Worm (Caenorhabditis elegans): ENCODE data around the gene srh-10.

The srh-10 gene

ce11 chrV:6053188-6053687 lies 13.7 kb downstream of the srh-10 start, which contains the start of gene seip-1 (continued):
- TF ChIP-seq ceh-28 (tag; optimal IDR thresholded peaks at IDR 0.05): peak; percentile 23

- no peak for TF ChIP-seq unc-39 (tag; optimal IDR thresholded peaks at IDR 0.05)
Observed at ce11 chrV:6051159-6051558, 15.8 kb downstream of the srh-10 start, which contains the start of gene jamp-1. Gene jamp-1, minus strand, starts transcription at chrV:6051259.

- no peak for TF ChIP-seq ztf-11 (tag; optimal IDR thresholded peaks at IDR 0.05)
- no peak for TF ChIP-seq pqm-1 (tag; optimal IDR thresholded peaks at IDR 0.05)
- no peak for TF ChIP-seq snpc-4 (tag; optimal IDR thresholded peaks at IDR 0.05)
- no peak for TF ChIP-seq ceh-82 (tag; optimal IDR thresholded peaks at IDR 0.05)
- TF ChIP-seq nhr-77 (tag; optimal IDR thresholded peaks at IDR 0.05): no peak
- TF ChIP-seq mml-1 (tag; optimal IDR thresholded peaks at IDR 0.05): no peak
- no peak for TF ChIP-seq fkh-10 (GFP tag; optimal IDR thresholded peaks at IDR 0.05)
- no peak for TF ChIP-seq mdl-1 (tag; optimal IDR thresholded peaks at IDR 0.05)
- no peak for TF ChIP-seq nfya-1 (tag; optimal IDR thresholded peaks at IDR 0.05; ENCODE audit: insufficient read depth)
- TF ChIP-seq unc-62 (GFP tag; optimal IDR thresholded peaks at IDR 0.05): no peak
Observed at ce11 chrV:6047818-6048217, 19.1 kb downstream of the srh-10 start, which contains the start of gene pgap-3. Gene pgap-3, minus strand, starts transcription at chrV:6047918.

- TF ChIP-seq egl-27 (tag; optimal IDR thresholded peaks at IDR 0.05) (no peak), ZK546.5 (tag; optimal IDR thresholded peaks at IDR 0.05) (no peak), tbx-2 (tag; optimal IDR thresholded peaks at IDR 0.05) (no peak), egl-5 (tag; optimal IDR thresholded peaks at IDR 0.05) (no peak), fkh-10 (GFP tag; optimal IDR thresholded peaks at IDR 0.05) (no peak), ceh-16 (tag; optimal IDR thresholded peaks at IDR 0.05) (no peak), pha-4 (tag; optimal IDR thresholded peaks at IDR 0.05) (peak; percentile 26)
Observed at ce11 chrV:6044853-6045594, 21.9 kb downstream of the srh-10 start, which contains the start of gene R01B10.3. Gene R01B10.3, minus strand, starts transcription at chrV:6045129.

- TF ChIP-seq jun-1 (tag; optimal IDR thresholded peaks at IDR 0.05) (no peak), elt-2 (tag; optimal IDR thresholded peaks at IDR 0.05) (peak; percentile 38), ceh-9 (tag; optimal IDR thresholded peaks at IDR 0.05) (no peak), aly-2 (tag; optimal IDR thresholded peaks at IDR 0.05) (no peak), egl-27 (tag; optimal IDR thresholded peaks at IDR 0.05) (no peak), ztf-11 (tag; optimal IDR thresholded peaks at IDR 0.05) (no peak)
Observed at ce11 chrV:6044448-6044847, 22.5 kb downstream of the srh-10 start.

ce11 chrV:6043275-6044271 lies 23.4 kb downstream of the srh-10 start, which contains the start of gene cpi-2:
Gene cpi-2, plus strand, starts transcription at chrV:6044062.
- TF ChIP-seq nfya-1 (tag; optimal IDR thresholded peaks at IDR 0.05; ENCODE audit: insufficient read depth) (peak; percentile 58), mdl-1 (tag; optimal IDR thresholded peaks at IDR 0.05) (no peak), aly-2 (tag; optimal IDR thresholded peaks at IDR 0.05) (no peak), snpc-4 (tag; optimal IDR thresholded peaks at IDR 0.05) (peak; percentile 3), ceh-16 (tag; optimal IDR thresholded peaks at IDR 0.05) (no peak), eor-1 (tag; optimal IDR thresholded peaks at IDR 0.05) (no peak), egl-27 (tag; optimal IDR thresholded peaks at IDR 0.05) (no peak), ceh-82 (tag; optimal IDR thresholded peaks at IDR 0.05) (no peak), ztf-11 (tag; optimal IDR thresholded peaks at IDR 0.05) (no peak), nhr-11 (tag; optimal IDR thresholded peaks at IDR 0.05) (no peak), lin-15B (tag; optimal IDR thresholded peaks at IDR 0.05) (no peak), nhr-12 (tag; optimal IDR thresholded peaks at IDR 0.05) (no peak), ceh-28 (tag; optimal IDR thresholded peaks at IDR 0.05) (peak; percentile 88), nhr-23 (tag; optimal IDR thresholded peaks at IDR 0.05) (no peak), jun-1 (tag; optimal IDR thresholded peaks at IDR 0.05) (no peak), nhr-237 (tag; optimal IDR thresholded peaks at IDR 0.05) (no peak), unc-62 (GFP tag; optimal IDR thresholded peaks at IDR 0.05) (no peak), fkh-2 (tag; optimal IDR thresholded peaks at IDR 0.05) (no peak), ceh-9 (tag; optimal IDR thresholded peaks at IDR 0.05) (no peak), elt-3 (tag; optimal IDR thresholded peaks at IDR 0.05) (no peak), lsy-12 (tag; optimal IDR thresholded peaks at IDR 0.05) (no peak), ZK546.5 (tag; optimal IDR thresholded peaks at IDR 0.05) (no peak), pha-4 (tag; optimal IDR thresholded peaks at IDR 0.05) (peak; percentile 93), skn-1 (tag; optimal IDR thresholded peaks at IDR 0.05) (no peak), elt-2 (tag; optimal IDR thresholded peaks at IDR 0.05) (peak; percentile 70), egl-5 (tag; optimal IDR thresholded peaks at IDR 0.05) (no peak), tbx-2 (tag; optimal IDR thresholded peaks at IDR 0.05) (no peak), lin-39 (tag; optimal IDR thresholded peaks at IDR 0.05) (no peak), unc-39 (tag; optimal IDR thresholded peaks at IDR 0.05) (no peak), fos-1 (tag; optimal IDR thresholded peaks at IDR 0.05) (no peak), pqm-1 (tag; optimal IDR thresholded peaks at IDR 0.05) (no peak), elt-1 (tag; optimal IDR thresholded peaks at IDR 0.05) (no peak)
